Worm (Caenorhabditis elegans): ENCODE data around the gene K08F9.3.
"Not testable (repeated sequence)": the region's sequence is repeated elsewhere in the genome, so short reads cannot be mapped to it uniquely, and the experiment has no call there.

Gene K08F9.3

DNA sequence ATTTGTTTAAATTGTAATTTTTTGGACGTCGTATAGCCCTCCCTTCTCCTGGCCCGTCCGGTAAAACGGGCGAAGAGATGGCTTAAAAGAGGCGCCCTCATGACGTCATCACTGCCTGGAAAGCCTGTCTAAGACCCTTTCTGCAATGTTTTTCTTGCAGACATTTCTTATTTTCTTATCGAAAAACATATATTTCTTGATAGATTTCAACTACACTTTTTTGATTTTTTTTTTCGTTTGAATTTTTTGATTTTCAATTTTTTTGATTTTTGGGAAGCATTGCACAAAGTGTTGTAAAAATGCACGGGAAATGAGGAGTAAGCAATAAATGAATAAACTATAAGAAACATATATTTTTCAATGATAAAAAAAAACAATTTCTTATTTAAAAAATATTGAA is 26.4 kb upstream of the K08F9.3 start, which contains the start of gene T01G5.6:
TSS of gene T01G5.6 (minus strand) at position 101 of the 400 bp plus-strand sequence.
- no peak for TF ChIP-seq pqm-1 (tag; optimal IDR thresholded peaks at IDR 0.05)
- TF ChIP-seq jun-1 (tag; optimal IDR thresholded peaks at IDR 0.05): no peak
- no peak for TF ChIP-seq mml-1 (tag; optimal IDR thresholded peaks at IDR 0.05)
- no peak for TF ChIP-seq unc-39 (tag; optimal IDR thresholded peaks at IDR 0.05)
- TF ChIP-seq elt-1 (tag; optimal IDR thresholded peaks at IDR 0.05): no peak
- TF ChIP-seq elt-2 (tag; optimal IDR thresholded peaks at IDR 0.05): no peak
- no peak for TF ChIP-seq mdl-1 (tag; optimal IDR thresholded peaks at IDR 0.05)
- no peak for TF ChIP-seq ztf-11 (tag; optimal IDR thresholded peaks at IDR 0.05)
- no peak for TF ChIP-seq fos-1 (tag; optimal IDR thresholded peaks at IDR 0.05)
- TF ChIP-seq ztf-4 (tag; optimal IDR thresholded peaks at IDR 0.05): no peak
- no peak for TF ChIP-seq unc-62 (GFP tag; optimal IDR thresholded peaks at IDR 0.05)
- no peak for TF ChIP-seq pha-4 (tag; optimal IDR thresholded peaks at IDR 0.05)

DNA sequence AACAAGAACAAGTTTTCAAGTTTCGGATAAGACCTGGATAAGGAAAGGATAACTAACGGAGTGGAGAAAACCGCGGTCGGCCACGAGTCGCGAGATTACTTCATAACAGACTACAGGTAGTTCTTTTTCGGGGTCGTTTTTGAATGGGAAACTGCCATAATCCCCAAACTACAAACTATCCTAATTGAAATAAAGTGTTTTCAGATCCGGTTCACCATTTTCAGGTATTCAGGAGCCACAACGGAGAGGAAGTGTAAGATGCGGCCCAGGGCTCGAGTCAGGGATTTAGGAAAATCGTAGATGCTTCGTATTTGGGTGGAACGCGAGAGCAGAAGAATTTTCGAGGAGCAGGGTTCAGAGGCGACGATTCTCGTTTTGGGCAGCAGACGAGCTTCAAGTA is 24.4 kb upstream of the K08F9.3 start, which contains the start of gene T01G5.8:
TSS of gene T01G5.8 (plus strand) at position 301 of the 400 bp plus-strand sequence.
- not testable (repeated sequence) for TF ChIP-seq lin-39 (tag; optimal IDR thresholded peaks at IDR 0.05); R02D3.7 (tag; optimal IDR thresholded peaks at IDR 0.05); sea-2 (GFP tag; optimal IDR thresholded peaks at IDR 0.05)

- TF ChIP-seq ceh-9 (tag; optimal IDR thresholded peaks at IDR 0.05): no peak
- TF ChIP-seq elt-2 (tag; optimal IDR thresholded peaks at IDR 0.05): no peak
- no peak for TF ChIP-seq snpc-4 (tag; optimal IDR thresholded peaks at IDR 0.05)
- no peak for TF ChIP-seq lin-15B (tag; optimal IDR thresholded peaks at IDR 0.05)
- TF ChIP-seq zag-1 (tag; optimal IDR thresholded peaks at IDR 0.05): no peak
- TF ChIP-seq nhr-28 (tag; optimal IDR thresholded peaks at IDR 0.05): no peak
- TF ChIP-seq ztf-11 (tag; optimal IDR thresholded peaks at IDR 0.05): no peak
- no peak for TF ChIP-seq unc-39 (tag; optimal IDR thresholded peaks at IDR 0.05)
- TF ChIP-seq eor-1 (tag; optimal IDR thresholded peaks at IDR 0.05): no peak
- no peak for TF ChIP-seq nhr-237 (tag; optimal IDR thresholded peaks at IDR 0.05)
- no peak for TF ChIP-seq daf-12 (tag; optimal IDR thresholded peaks at IDR 0.05)
- no peak for TF ChIP-seq pqm-1 (tag; optimal IDR thresholded peaks at IDR 0.05)
- no peak for TF ChIP-seq jun-1 (tag; optimal IDR thresholded peaks at IDR 0.05)
- no peak for TF ChIP-seq nfya-1 (tag; optimal IDR thresholded peaks at IDR 0.05; ENCODE audit: insufficient read depth)
- TF ChIP-seq skn-1 (tag; optimal IDR thresholded peaks at IDR 0.05): no peak
- TF ChIP-seq ceh-82 (tag; optimal IDR thresholded peaks at IDR 0.05): no peak
- TF ChIP-seq unc-62 (GFP tag; optimal IDR thresholded peaks at IDR 0.05): no peak
- TF ChIP-seq nhr-25 (tag; optimal IDR thresholded peaks at IDR 0.05): no peak
Measured at ce11 chrV:15119517-15119916, 20.8 kb upstream of the K08F9.3 start, which contains the start of gene flor-1. Gene flor-1, minus strand, starts transcription at chrV:15119617.

- TF ChIP-seq nhr-237, pqm-1, zag-1 (tag; optimal IDR thresholded peaks at IDR 0.05): not testable (repeated sequence)
Measured at ce11 chrV:15125162-15125561, 15.2 kb upstream of the K08F9.3 start, which contains the start of gene ugt-30. Gene ugt-30, minus strand, starts transcription at chrV:15125262.

ce11 chrV:15127413-15127812 is 12.9 kb upstream of the K08F9.3 start, which contains the start of gene srj-27:
Gene srj-27, minus strand, starts transcription at chrV:15127513.
- TF ChIP-seq tbx-2 (tag; optimal IDR thresholded peaks at IDR 0.05) (no peak), snpc-4 (tag; optimal IDR thresholded peaks at IDR 0.05) (no peak), fos-1 (tag; optimal IDR thresholded peaks at IDR 0.05) (no peak), elt-2 (tag; optimal IDR thresholded peaks at IDR 0.05) (no peak), R02D3.7 (tag; optimal IDR thresholded peaks at IDR 0.05) (no peak), mml-1 (tag; optimal IDR thresholded peaks at IDR 0.05) (no peak), nhr-12 (tag; optimal IDR thresholded peaks at IDR 0.05) (no peak), unc-39 (tag; optimal IDR thresholded peaks at IDR 0.05) (no peak), ceh-16 (tag; optimal IDR thresholded peaks at IDR 0.05) (no peak), lsy-12 (tag; optimal IDR thresholded peaks at IDR 0.05) (no peak), nhr-11 (tag; optimal IDR thresholded peaks at IDR 0.05) (no peak), ztf-11 (tag; optimal IDR thresholded peaks at IDR 0.05) (no peak)

- TF ChIP-seq nhr-25 (tag; optimal IDR thresholded peaks at IDR 0.05) (no peak), snpc-4 (tag; optimal IDR thresholded peaks at IDR 0.05) (no peak), ztf-11 (tag; optimal IDR thresholded peaks at IDR 0.05) (no peak), tbx-2 (tag; optimal IDR thresholded peaks at IDR 0.05) (no peak), nhr-67 (tag; optimal IDR thresholded peaks at IDR 0.05) (no peak), nhr-28 (tag; optimal IDR thresholded peaks at IDR 0.05) (no peak), unc-39 (tag; optimal IDR thresholded peaks at IDR 0.05) (no peak), elt-3 (tag; optimal IDR thresholded peaks at IDR 0.05) (no peak), ZK546.5 (tag; optimal IDR thresholded peaks at IDR 0.05) (no peak), ceh-16 (tag; optimal IDR thresholded peaks at IDR 0.05) (no peak), nhr-11 (tag; optimal IDR thresholded peaks at IDR 0.05) (no peak), egl-5 (tag; optimal IDR thresholded peaks at IDR 0.05) (no peak), pqm-1 (tag; optimal IDR thresholded peaks at IDR 0.05) (no peak), unc-62 (GFP tag; optimal IDR thresholded peaks at IDR 0.05) (no peak), pha-4 (tag; optimal IDR thresholded peaks at IDR 0.05) (no peak), zag-1 (tag; optimal IDR thresholded peaks at IDR 0.05) (no peak), nhr-77 (tag; optimal IDR thresholded peaks at IDR 0.05) (no peak), egl-27 (tag; optimal IDR thresholded peaks at IDR 0.05) (no peak), ztf-4 (tag; optimal IDR thresholded peaks at IDR 0.05) (no peak)
Measured at ce11 chrV:15127955-15128354, 12.4 kb upstream of the K08F9.3 start, which contains the start of gene srr-7. Gene srr-7, plus strand, starts transcription at chrV:15128255.

Data from whole organism, L3 larva.